Worm (Caenorhabditis elegans): ENCODE measurements around the gene Y47D3A.34.

Y47D3A.34 gene

DNA sequence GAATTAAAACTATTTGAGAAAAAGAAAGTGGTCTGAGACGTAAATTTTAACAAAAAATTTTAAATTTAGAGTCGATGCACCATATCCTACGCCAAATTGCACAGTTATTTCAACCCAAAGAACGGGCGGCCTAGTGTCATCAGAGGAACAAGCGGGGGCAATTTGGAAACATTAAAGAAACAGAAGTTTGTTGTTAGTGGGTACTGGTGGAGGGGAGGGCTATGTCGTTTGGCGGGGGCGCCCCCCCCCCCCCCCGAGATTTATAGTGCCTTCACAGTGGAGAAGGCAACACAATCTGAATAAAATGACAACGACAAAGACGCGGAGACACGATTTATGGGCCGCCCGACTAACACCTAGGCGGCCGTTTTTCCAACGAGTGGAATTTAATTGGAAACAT, 27.8 kb downstream of the Y47D3A.34 start:
- TF ChIP-seq sea-1 (GFP tag; conservative IDR thresholded peaks at IDR 0.05) (0 out of 2 replicates have a peak, but pooled peaks have one; percentile 49), aly-1 (tag; optimal IDR thresholded peaks at IDR 0.05) (no peak)

DNA sequence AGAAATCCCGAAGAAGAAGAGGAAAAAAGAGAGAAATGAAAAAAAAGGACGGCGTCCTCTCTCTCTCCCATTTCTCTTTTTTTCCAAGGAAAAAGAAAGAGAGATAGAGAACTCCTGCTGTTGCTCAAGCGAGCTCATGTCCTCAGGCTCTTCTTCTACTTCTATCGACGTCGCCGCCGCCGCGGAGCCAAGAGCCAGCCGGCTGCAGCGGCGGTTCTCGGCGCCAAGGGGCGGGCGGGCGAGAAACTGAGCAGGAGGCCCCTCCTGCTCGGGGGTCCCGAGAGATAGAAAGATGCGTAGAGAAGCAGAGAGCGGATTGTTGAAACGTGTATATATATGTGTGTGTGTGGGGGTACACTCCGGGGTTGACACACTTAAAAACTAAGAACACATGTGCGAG, 31.7 kb downstream of the Y47D3A.34 start:
- TF ChIP-seq ets-7 (tag; optimal IDR thresholded peaks at IDR 0.05): no peak
- TF ChIP-seq flt-1 (GFP tag; IDR thresholded peaks at IDR 0.05): no peak
- TF ChIP-seq pes-1 (GFP tag; IDR thresholded peaks at IDR 0.05): peak; percentile 9; the same call in 1 of the 2 replicates
- no peak for TF ChIP-seq tbx-11 (GFP tag; IDR thresholded peaks at IDR 0.05)
- TF ChIP-seq sea-1 (GFP tag; conservative IDR thresholded peaks at IDR 0.05): no peak
- no peak for TF ChIP-seq hmbx-1 (tag; optimal IDR thresholded peaks at IDR 0.05)

DNA sequence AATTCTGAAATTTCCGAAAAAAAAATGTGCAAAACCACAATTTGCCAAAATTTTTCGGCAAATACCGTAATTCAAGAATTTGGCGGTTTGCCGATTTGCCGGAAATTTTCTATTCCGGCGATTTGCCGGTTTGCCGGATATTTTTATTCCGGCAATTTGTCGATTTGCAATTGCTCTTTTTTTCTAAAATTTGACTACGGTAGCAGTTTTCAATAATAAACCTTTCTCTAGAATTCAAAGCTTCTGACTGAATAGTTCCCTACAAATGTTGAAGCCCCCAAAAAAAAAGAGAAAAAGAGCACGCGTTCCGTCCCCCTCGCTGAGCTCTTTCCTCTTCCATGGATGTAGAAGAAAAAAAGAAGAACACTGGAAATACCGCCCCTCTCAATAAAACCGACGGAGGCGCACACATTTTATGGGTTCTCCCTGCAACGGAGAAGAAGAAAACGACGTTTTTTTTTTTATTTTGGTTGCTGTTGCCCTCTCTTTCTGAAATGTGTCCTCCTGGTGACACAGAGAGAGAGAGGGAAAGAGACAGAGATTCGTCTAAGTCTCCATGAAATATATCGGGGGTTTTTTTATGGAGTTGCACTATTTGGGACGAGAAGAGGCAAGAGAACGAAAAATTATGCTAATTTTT, 33.7 kb downstream of the Y47D3A.34 start:
- TF ChIP-seq flt-1 (GFP tag; IDR thresholded peaks at IDR 0.05) (no peak), tbx-11 (GFP tag; IDR thresholded peaks at IDR 0.05) (no peak), hmbx-1 (tag; optimal IDR thresholded peaks at IDR 0.05) (no peak), hmg-4 (GFP tag; optimal IDR thresholded peaks at IDR 0.05) (no peak), ceh-13 (GFP tag; optimal IDR thresholded peaks at IDR 0.05) (no peak), tra-4 (tag; optimal IDR thresholded peaks at IDR 0.05) (no peak)

DNA sequence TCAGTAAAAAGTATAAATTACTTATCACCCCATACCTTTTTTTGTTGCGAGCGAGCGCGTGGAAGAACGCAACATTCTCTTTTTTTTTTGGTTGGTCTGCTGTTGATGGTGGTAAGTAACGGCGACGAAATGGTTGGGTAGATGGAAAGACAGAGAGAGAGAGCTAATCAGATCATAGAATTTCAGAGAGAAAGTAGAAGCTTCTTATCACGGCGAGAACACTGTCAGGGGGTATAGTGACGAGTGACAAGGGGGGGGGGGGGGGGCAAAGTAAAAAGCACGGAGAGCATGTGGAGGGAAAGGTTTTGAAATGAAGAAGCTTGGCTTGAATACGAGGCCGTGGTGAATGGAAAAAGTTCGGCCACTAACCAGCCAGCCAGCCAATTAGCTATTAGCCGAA, 37.3 kb downstream of the Y47D3A.34 start:
- TF ChIP-seq hmg-4 (GFP tag; optimal IDR thresholded peaks at IDR 0.05) (no peak), F13C5.2 (tag; optimal IDR thresholded peaks at IDR 0.05) (no peak), ceh-13 (GFP tag; optimal IDR thresholded peaks at IDR 0.05) (no peak), hmbx-1 (tag; optimal IDR thresholded peaks at IDR 0.05) (no peak), aly-1 (tag; optimal IDR thresholded peaks at IDR 0.05) (no peak), tbx-37 (GFP tag; conservative IDR thresholded peaks at IDR 0.05) (no peak), tra-4 (tag; optimal IDR thresholded peaks at IDR 0.05) (no peak), sea-1 (GFP tag; conservative IDR thresholded peaks at IDR 0.05) (no peak)

DNA sequence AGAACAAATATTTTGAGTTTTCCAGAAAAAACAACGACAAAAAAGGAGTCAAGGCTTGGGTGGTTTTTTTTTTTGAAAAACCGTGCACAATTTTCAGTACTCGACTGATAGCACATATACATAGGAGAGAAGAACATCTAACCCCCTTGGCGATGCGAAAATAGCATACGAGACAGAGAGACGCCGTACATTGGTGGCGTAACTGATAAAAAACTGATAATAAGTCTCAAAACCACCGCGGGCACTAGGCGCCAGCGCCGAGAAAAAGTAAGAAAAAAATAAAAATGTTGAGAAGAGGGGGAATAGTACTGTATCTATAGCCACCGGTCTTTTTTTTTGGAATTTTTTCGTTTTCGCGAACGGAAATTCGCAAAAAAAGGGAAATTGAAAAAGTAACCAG, 39.1 kb downstream of the Y47D3A.34 start:
- TF ChIP-seq tbx-11 (GFP tag; IDR thresholded peaks at IDR 0.05) (no peak), tra-4 (tag; optimal IDR thresholded peaks at IDR 0.05) (no peak), sea-1 (GFP tag; conservative IDR thresholded peaks at IDR 0.05) (no peak), flt-1 (GFP tag; IDR thresholded peaks at IDR 0.05) (no peak), scrt-1 (GFP tag; IDR thresholded peaks at IDR 0.05) (no peak), ceh-13 (GFP tag; optimal IDR thresholded peaks at IDR 0.05) (no peak), tbx-37 (GFP tag; conservative IDR thresholded peaks at IDR 0.05) (no peak), ets-7 (tag; optimal IDR thresholded peaks at IDR 0.05) (no peak), hmbx-1 (tag; optimal IDR thresholded peaks at IDR 0.05) (no peak), B0310.2 (tag; optimal IDR thresholded peaks at IDR 0.05) (no peak), ama-1 (optimal IDR thresholded peaks at IDR 0.05) (no peak), pes-1 (GFP tag; IDR thresholded peaks at IDR 0.05) (no peak)

DNA sequence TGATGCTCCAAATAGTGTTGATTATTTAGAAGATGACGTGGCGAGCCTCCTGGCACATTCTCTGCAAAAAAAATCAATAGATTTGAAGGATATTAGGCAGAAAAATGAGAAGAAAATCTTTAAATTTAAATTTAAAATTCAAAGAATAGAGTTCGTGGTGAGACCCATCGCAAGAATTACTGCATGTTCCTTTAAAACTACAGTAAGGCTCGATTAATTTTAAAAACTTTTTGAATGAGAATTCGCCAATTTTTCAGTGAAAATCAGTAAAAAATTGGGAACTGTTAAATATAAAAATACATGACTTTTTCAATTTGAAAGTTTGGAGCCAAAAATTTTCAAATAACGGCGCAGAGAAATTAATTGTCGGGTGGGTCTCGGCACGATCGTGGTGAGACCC, 39.5 kb downstream of the Y47D3A.34 start, which contains the start of gene tra-1:
TSS of gene tra-1 (minus strand) at position 62 of the 400 bp plus-strand sequence.
- TF ChIP-seq pes-1 (GFP tag; IDR thresholded peaks at IDR 0.05) (no peak), tbx-37 (GFP tag; conservative IDR thresholded peaks at IDR 0.05) (no peak), hmg-4 (GFP tag; optimal IDR thresholded peaks at IDR 0.05) (no peak), tbx-11 (GFP tag; IDR thresholded peaks at IDR 0.05) (no peak), ets-7 (tag; optimal IDR thresholded peaks at IDR 0.05) (no peak), ama-1 (optimal IDR thresholded peaks at IDR 0.05) (no peak), ceh-36 (tag; optimal IDR thresholded peaks at IDR 0.05) (no peak), hmbx-1 (tag; optimal IDR thresholded peaks at IDR 0.05) (no peak)

DNA sequence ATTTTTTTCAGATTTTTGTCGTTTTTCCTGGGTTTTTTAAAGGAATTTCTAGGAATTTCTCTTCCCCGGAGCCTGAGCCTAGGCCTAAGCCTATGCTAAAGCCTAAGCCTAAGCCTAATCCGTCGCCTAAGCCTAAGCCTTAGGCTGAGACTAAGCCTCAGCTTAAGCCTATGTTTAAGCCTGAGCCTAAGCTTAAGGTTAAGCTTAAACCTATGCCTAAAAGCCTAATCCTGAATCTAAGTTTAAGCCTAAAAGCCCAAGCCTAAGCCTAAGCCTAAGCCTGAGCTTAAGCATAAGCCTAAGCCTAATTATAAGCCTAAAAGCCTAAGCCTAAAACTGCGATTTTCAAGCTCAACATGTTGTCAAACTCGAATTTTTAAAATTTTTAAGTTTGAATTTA, 40.5 kb downstream of the Y47D3A.34 start:
- TF ChIP-seq hmg-4 (GFP tag; optimal IDR thresholded peaks at IDR 0.05) (no peak), hmbx-1 (tag; optimal IDR thresholded peaks at IDR 0.05) (no peak), ceh-36 (tag; optimal IDR thresholded peaks at IDR 0.05) (peak; percentile 85)

DNA sequence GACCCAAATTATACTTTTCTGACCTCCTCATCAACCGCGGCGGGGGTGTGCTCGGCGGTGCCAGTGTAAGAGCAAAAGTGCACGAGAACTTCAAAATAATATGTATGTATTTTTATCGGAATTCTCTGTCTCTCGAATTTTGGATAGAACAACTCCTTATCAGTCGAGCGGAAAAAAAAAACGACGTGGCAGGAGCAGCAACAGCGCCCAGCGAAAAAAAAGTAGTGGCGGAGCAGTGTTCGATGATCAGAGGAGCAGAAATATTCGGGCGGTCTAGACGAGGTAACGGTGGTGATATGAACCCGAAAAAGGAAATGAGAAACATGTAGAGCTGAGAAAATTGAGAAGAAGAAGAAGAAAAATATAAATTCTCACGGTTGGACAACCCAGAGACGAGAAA, 41.4 kb downstream of the Y47D3A.34 start:
- no peak for TF ChIP-seq hmg-4 (GFP tag; optimal IDR thresholded peaks at IDR 0.05)
- TF ChIP-seq pes-1 (GFP tag; IDR thresholded peaks at IDR 0.05): no peak
- no peak for TF ChIP-seq ama-1 (optimal IDR thresholded peaks at IDR 0.05)
- no peak for TF ChIP-seq B0310.2 (tag; optimal IDR thresholded peaks at IDR 0.05)
- no peak for TF ChIP-seq ceh-13 (GFP tag; optimal IDR thresholded peaks at IDR 0.05)
- TF ChIP-seq scrt-1 (GFP tag; IDR thresholded peaks at IDR 0.05): no peak
- TF ChIP-seq aly-1 (tag; optimal IDR thresholded peaks at IDR 0.05): no peak
- no peak for TF ChIP-seq tra-4 (tag; optimal IDR thresholded peaks at IDR 0.05)
- no peak for TF ChIP-seq sea-1 (GFP tag; conservative IDR thresholded peaks at IDR 0.05)
- no peak for TF ChIP-seq F13C5.2 (tag; optimal IDR thresholded peaks at IDR 0.05)
- TF ChIP-seq tbx-37 (GFP tag; conservative IDR thresholded peaks at IDR 0.05): no peak
- TF ChIP-seq hnd-1 (tag; optimal IDR thresholded peaks at IDR 0.05): no peak
- no peak for TF ChIP-seq ets-7 (tag; optimal IDR thresholded peaks at IDR 0.05)
- no peak for TF ChIP-seq flt-1 (GFP tag; IDR thresholded peaks at IDR 0.05)
- TF ChIP-seq hmbx-1 (tag; optimal IDR thresholded peaks at IDR 0.05): no peak
- TF ChIP-seq tbx-11 (GFP tag; IDR thresholded peaks at IDR 0.05): no peak
- no peak for TF ChIP-seq ceh-36 (tag; optimal IDR thresholded peaks at IDR 0.05)

DNA sequence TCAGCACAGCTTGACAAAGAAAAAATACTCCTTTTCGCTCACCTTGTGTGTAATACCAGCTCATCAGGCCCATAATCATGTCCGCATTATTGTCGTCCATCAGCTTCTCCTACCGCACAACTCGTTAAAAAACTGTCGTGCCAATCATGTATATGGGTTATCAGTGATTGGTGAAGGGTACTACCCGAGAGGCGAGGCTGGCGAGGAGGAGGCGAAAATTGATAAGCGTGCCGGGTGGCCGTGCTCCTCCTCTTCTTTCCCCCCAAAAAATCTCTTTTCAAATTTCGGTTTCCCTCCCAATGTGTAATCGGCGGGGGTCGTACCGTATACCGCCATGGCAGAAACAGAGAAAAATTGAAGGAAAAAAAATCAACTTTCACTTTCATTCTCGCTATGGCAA, 46.5 kb downstream of the Y47D3A.34 start:
- TF ChIP-seq F13C5.2 (tag; optimal IDR thresholded peaks at IDR 0.05) (no peak), hmg-4 (GFP tag; optimal IDR thresholded peaks at IDR 0.05) (no peak), aly-1 (tag; optimal IDR thresholded peaks at IDR 0.05) (no peak), sea-1 (GFP tag; conservative IDR thresholded peaks at IDR 0.05) (no peak), tra-4 (tag; optimal IDR thresholded peaks at IDR 0.05) (no peak), hnd-1 (tag; optimal IDR thresholded peaks at IDR 0.05) (no peak), tbx-37 (GFP tag; conservative IDR thresholded peaks at IDR 0.05) (no peak), scrt-1 (GFP tag; IDR thresholded peaks at IDR 0.05) (no peak), ceh-13 (GFP tag; optimal IDR thresholded peaks at IDR 0.05) (no peak), ama-1 (optimal IDR thresholded peaks at IDR 0.05) (no peak), ceh-36 (tag; optimal IDR thresholded peaks at IDR 0.05) (no peak)

Measured in whole organism, early embryonic.